Fruit fly (Drosophila melanogaster): ENCODE data around the gene spo.
A peak's percentile ranks its signal among the peaks of the same experiment; 100 is the strongest.

Gene spo

dm6 chr3L:5625121-5625667 is 32.8 kb upstream of the spo start:
- no peak for TF ChIP-seq noc (tag; optimal IDR thresholded peaks at IDR 0.05)

- TF ChIP-seq noc (tag; optimal IDR thresholded peaks at IDR 0.05), result no peak
Observed at dm6 chr3L:5623296-5623695, 30.9 kb upstream of the spo start.

- TF ChIP-seq noc (tag; optimal IDR thresholded peaks at IDR 0.05), result no peak
Observed at dm6 chr3L:5621908-5622307, 29.5 kb upstream of the spo start.

dm6 chr3L:5621506-5621905 is 29.1 kb upstream of the spo start:
- no peak for TF ChIP-seq noc (tag; optimal IDR thresholded peaks at IDR 0.05)

DNA sequence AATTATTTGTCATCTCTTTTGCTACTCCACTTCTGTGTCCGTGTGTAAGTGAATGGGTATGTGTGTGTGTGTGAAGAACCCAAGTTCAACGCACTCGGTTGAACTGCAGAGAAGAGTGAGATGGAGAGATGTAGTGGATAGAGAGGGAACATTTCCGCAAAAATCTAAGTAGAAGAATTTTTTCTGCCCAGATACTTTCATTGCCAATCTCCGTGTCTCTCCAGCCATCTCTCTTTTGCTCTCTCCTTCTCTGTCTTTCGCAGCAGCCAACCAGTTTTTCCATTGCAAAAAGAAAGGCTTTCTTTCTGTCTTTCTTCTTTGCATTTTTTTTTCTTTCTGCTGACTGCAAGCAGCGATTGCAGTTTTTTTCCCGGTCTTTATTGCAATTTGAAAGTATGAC is 26.3 kb upstream of the spo start:
- TF ChIP-seq noc (tag; optimal IDR thresholded peaks at IDR 0.05), result no peak

dm6 chr3L:5617395-5617794 is 25.0 kb upstream of the spo start:
- no peak for TF ChIP-seq noc (tag; optimal IDR thresholded peaks at IDR 0.05)

DNA sequence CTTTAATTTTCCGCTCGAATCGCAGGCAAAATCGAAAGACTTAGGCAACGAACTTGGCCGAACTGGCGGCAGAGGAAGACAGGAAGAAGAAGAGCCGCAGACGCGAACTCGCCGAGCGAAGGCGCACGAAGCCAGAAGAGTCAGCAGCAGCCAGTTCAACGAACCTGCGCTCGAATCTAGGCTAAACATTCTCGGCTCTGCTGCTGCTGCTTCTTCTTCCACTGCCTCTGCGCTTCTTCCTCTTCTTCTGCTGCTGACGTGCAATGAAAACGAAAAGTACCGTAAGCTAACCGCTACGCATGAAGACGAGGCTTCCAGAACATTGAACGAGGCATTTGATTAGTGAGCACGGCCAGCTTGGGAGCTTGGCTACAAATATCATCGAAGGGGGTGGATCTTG is 24.1 kb upstream of the spo start:
- TF ChIP-seq noc (tag; optimal IDR thresholded peaks at IDR 0.05), result no peak

dm6 chr3L:5615744-5616143 is 23.4 kb upstream of the spo start:
- TF ChIP-seq noc (tag; optimal IDR thresholded peaks at IDR 0.05), result no peak

- peak; percentile 76 for TF ChIP-seq noc (tag; optimal IDR thresholded peaks at IDR 0.05)
Observed at dm6 chr3L:5611732-5612250, 19.4 kb upstream of the spo start.

dm6 chr3L:5610582-5610981 is 18.2 kb upstream of the spo start:
- no peak for TF ChIP-seq noc (tag; optimal IDR thresholded peaks at IDR 0.05)

dm6 chr3L:5609493-5609892 is 17.1 kb upstream of the spo start:
- TF ChIP-seq noc (tag; optimal IDR thresholded peaks at IDR 0.05), result no peak

DNA sequence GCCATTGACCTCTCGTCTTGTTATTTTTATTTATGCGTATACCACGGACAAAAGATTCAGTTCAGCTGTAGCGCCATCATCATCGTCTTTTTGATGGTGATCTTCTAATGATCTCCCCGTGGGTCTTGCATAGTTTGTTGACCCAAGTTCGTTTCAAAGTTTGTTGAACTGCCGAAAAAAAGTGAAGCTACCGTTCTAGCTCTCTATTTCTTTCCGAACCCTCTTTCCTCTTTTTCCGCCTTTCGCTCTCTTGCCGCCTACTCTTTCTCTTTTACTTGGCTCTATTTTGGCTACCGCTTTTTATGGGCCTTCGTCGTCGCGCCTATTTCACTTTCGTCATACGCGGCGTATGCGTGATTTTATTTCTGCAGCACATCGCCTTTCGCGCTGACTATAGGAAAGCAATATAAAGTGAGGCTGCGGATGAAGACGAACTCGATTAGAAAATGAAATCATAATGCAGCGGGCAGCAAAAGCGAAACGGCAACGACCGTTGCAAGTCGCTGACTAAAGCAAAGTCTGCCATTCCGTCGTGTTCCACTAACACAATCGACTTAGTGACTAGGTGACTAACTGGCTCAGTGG is 16.5 kb upstream of the spo start:
- no peak for TF ChIP-seq noc (tag; optimal IDR thresholded peaks at IDR 0.05)

dm6 chr3L:5608128-5608527 is 15.8 kb upstream of the spo start, which contains the start of gene Eaf6:
Gene Eaf6 (minus strand): TSS chr3L:5608300.
- no peak for TF ChIP-seq noc (tag; optimal IDR thresholded peaks at IDR 0.05)

- TF ChIP-seq noc (tag; optimal IDR thresholded peaks at IDR 0.05), result no peak
Observed at dm6 chr3L:5604490-5604889, 12.1 kb upstream of the spo start, which contains the start of gene mthl2. Gene mthl2 (plus strand): TSS chr3L:5604790.

DNA sequence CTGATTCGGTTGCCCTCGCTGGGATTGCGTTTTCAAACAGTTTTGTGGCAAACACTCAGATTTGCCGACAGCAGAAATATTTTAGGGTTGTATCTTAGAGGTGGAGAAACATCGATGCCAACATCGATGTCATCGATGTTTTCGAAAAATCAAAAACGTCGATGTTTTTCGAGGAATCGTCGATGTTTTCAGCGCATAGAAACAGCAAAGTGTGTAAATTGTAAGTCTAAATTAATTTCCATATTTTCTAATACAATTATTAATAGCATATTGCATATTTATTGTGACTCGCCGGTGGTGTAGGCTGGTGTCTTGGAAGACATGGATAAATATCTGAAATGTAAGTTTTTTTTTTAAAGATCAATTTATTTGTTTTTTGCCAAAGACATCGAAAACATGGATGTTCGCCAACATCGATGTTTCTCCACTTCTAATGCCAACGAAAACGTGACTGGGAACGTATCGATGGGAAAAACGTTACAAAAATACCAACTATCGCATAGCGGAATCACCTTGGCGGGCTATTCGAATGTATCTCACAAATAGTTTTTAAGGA is 11.6 kb upstream of the spo start, which contains the start of gene TM9SF3:
TSS of gene TM9SF3 (minus strand) at position 120 of the 556 bp plus-strand sequence.
- TF ChIP-seq noc (tag; optimal IDR thresholded peaks at IDR 0.05), result no peak

- no peak for TF ChIP-seq noc (tag; optimal IDR thresholded peaks at IDR 0.05)
Observed at dm6 chr3L:5599592-5599991, 7.2 kb upstream of the spo start, which contains the start of gene CG10591. Gene CG10591 (minus strand): TSS chr3L:5599692.

All from whole organism, larva.